Fruit fly (Drosophila melanogaster): ENCODE results near the gene side.

side gene

dm6 chr3R:27415303-27415702 is 22.0 kb downstream of the side start:
- TF ChIP-seq Sin3A (optimal IDR thresholded peaks at IDR 0.05) (no peak), insv (optimal IDR thresholded peaks at IDR 0.05) (no peak), h (optimal IDR thresholded peaks at IDR 0.05) (no peak), ttk (optimal IDR thresholded peaks at IDR 0.05) (no peak)

DNA sequence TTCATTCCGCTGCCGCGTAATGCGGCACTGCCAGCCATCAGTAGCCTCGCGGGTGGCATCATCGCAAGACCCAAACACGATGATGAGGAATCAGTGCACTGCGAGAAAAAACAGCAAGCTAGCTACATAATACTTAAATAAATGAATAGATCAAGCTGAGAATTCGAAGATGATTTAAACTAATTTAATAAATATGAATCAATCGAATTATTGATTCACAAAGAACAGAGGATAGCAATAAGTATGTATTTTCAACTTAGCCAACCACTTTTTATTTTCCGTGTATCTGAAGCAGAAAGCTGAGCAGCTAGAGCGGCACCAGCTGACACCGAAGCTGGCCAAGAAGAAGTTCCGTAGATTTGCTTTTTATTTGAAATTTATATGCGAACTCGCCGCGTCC is 24.1 kb downstream of the side start:
- TF ChIP-seq insv (optimal IDR thresholded peaks at IDR 0.05): no peak
- TF ChIP-seq psq (optimal IDR thresholded peaks at IDR 0.05): no peak
- no peak for TF ChIP-seq h (optimal IDR thresholded peaks at IDR 0.05)
- TF ChIP-seq Myc (optimal IDR thresholded peaks at IDR 0.05): no peak
- no peak for TF ChIP-seq Sin3A (optimal IDR thresholded peaks at IDR 0.05)

- TF ChIP-seq h (optimal IDR thresholded peaks at IDR 0.05) (no peak), ttk (optimal IDR thresholded peaks at IDR 0.05) (no peak), psq (optimal IDR thresholded peaks at IDR 0.05) (no peak), insv (optimal IDR thresholded peaks at IDR 0.05) (no peak), Myc (optimal IDR thresholded peaks at IDR 0.05) (no peak), Sin3A (optimal IDR thresholded peaks at IDR 0.05) (no peak)
These were observed 28.6 kb downstream of the side start for dm6 chr3R:27408683-27409082.

dm6 chr3R:27407049-27407448 is 30.2 kb downstream of the side start:
- TF ChIP-seq insv (optimal IDR thresholded peaks at IDR 0.05) (no peak), psq (optimal IDR thresholded peaks at IDR 0.05) (no peak), Myc (optimal IDR thresholded peaks at IDR 0.05) (no peak), Sin3A (optimal IDR thresholded peaks at IDR 0.05) (no peak)

DNA sequence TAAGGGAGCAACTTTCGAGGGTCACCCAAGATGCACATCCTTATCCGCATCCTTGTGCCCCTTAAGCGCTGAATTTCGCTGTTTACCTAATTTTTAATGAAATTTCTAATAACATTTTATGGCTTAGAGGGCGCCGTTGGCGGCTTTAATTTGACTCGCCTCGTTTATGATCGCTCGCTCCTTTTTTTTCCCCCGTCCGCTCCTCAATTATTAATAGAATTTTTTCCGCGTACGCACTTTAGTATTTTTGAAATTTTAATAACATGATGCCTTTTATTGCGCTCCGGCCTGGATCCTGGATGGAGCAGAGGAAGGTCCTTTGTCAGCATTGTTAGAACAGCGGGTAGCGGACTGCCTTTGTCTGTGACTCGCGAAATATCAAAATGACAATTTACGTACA is 68.7 kb downstream of the side start, which contains the start of gene CG46335:
CG46335 (minus strand) TSS at position 101 of the 400 bp plus-strand sequence.
- TF ChIP-seq Myc (optimal IDR thresholded peaks at IDR 0.05): no peak
- no peak for TF ChIP-seq Sin3A (optimal IDR thresholded peaks at IDR 0.05)
- no peak for TF ChIP-seq insv (optimal IDR thresholded peaks at IDR 0.05)
- no peak for TF ChIP-seq psq (optimal IDR thresholded peaks at IDR 0.05)
- no peak for TF ChIP-seq h (optimal IDR thresholded peaks at IDR 0.05)
- no peak for TF ChIP-seq ttk (optimal IDR thresholded peaks at IDR 0.05)

- TF ChIP-seq psq (optimal IDR thresholded peaks at IDR 0.05) (no peak), h (optimal IDR thresholded peaks at IDR 0.05) (no peak), insv (optimal IDR thresholded peaks at IDR 0.05) (no peak), Myc (optimal IDR thresholded peaks at IDR 0.05) (no peak), ttk (optimal IDR thresholded peaks at IDR 0.05) (no peak), Sin3A (optimal IDR thresholded peaks at IDR 0.05) (no peak)
These were observed 97.0 kb downstream of the side start, which contains the start of gene CG42534 for dm6 chr3R:27340322-27340721. Gene CG42534, plus strand, starts transcription at chr3R:27340622.

- TF ChIP-seq h (optimal IDR thresholded peaks at IDR 0.05): no peak
- TF ChIP-seq Sin3A (optimal IDR thresholded peaks at IDR 0.05): no peak
These were observed 106.5 kb downstream of the side start, which contains the start of gene CG3330 for dm6 chr3R:27330782-27331181. Gene CG3330, minus strand, starts transcription at chr3R:27330882.

Data from Kc167 (cell line).